Fruit fly (Drosophila melanogaster): ENCODE results near the gene CG33288.

- TF ChIP-seq CG31627 (GFP tag; optimal IDR thresholded peaks at IDR 0.05) (no peak), CG8119 (GFP tag; IDR thresholded peaks at IDR 0.05) (no peak), achi (GFP tag; optimal IDR thresholded peaks at IDR 0.05) (no peak), Hr38 (GFP tag; optimal IDR thresholded peaks at IDR 0.05) (no peak), Hr39 (GFP tag; optimal IDR thresholded peaks at IDR 0.05) (no peak), Met (GFP tag; optimal IDR thresholded peaks at IDR 0.05) (no peak)
These were observed 45.8 kb upstream of the CG33288 start for dm6 chr3L:21381746-21382145.

Measured in whole organism, prepupa.